Fruit fly (Drosophila melanogaster): Measurements from ENCODE around the gene Cpr78Ca.

dm6 chr3L:21301737-21302487 lies 9.3 kb upstream of the Cpr78Ca start:
- no peak for TF ChIP-seq Hr38 (GFP tag; optimal IDR thresholded peaks at IDR 0.05)
- no peak for TF ChIP-seq Eip93F (GFP tag; optimal IDR thresholded peaks at IDR 0.05)
- TF ChIP-seq vri (GFP tag; optimal IDR thresholded peaks at IDR 0.05): no peak
- no peak for TF ChIP-seq fkh (GFP tag; optimal IDR thresholded peaks at IDR 0.05)
- TF ChIP-seq Smox (GFP tag; optimal IDR thresholded peaks at IDR 0.05): no peak
- TF ChIP-seq CG16779 (tag; optimal IDR thresholded peaks at IDR 0.05): no peak
- no peak for TF ChIP-seq Hr39 (GFP tag; optimal IDR thresholded peaks at IDR 0.05)
- no peak for TF ChIP-seq CG32006 (GFP tag; optimal IDR thresholded peaks at IDR 0.05)
- no peak for TF ChIP-seq Hr4 (GFP tag; optimal IDR thresholded peaks at IDR 0.05)
- peak; percentile 38 for TF ChIP-seq Ets96B (tag; optimal IDR thresholded peaks at IDR 0.05)
- no peak for TF ChIP-seq achi (GFP tag; optimal IDR thresholded peaks at IDR 0.05)
- no peak for TF ChIP-seq OdsH (GFP tag; optimal IDR thresholded peaks at IDR 0.05)

Measured in whole organism, prepupa.